Worm (Caenorhabditis elegans) whole organism, young adult: ENCODE results near the gene B0457.6.

Experiments
- B0019.2 ChIP-seq: fragments of 200-800 bp; sonication (Bioruptor generic); conservative IDR thresholded peaks from 2 replicates; pipeline ENCODE4 v1.3.6; 2022; ENCODE audit warnings: missing genetic modification reagents, missing genetic modification characterization, missing compliant biosample characterization
- C06A6.2 ChIP-seq: fragments of 200-800 bp; sonication (Bioruptor generic); conservative IDR thresholded peaks from 2 replicates; pipeline ENCODE4 v1.3.6; 2022; ENCODE audit warnings: missing genetic modification characterization, missing compliant biosample characterization
- C17E4.6 ChIP-seq: fragments of 200-800 bp; sonication (Bioruptor generic); IDR thresholded peaks from 2 replicates; pipeline ENCODE4 v1.3.6; 2022; ENCODE audit warnings: missing genetic modification reagents, missing genetic modification characterization, missing compliant biosample characterization
- D2030.7 ChIP-seq: fragments of 200-800 bp; sonication (Bioruptor generic); IDR thresholded peaks from 2 replicates; pipeline ENCODE4 v1.3.6; 2022; ENCODE audit warnings: missing genetic modification reagents, missing genetic modification characterization, missing compliant biosample characterization
- F10E7.11 ChIP-seq: sonication (generic microtip); optimal IDR thresholded peaks from 2 replicates; lab custom pipeline; 2017; ENCODE audit warnings: mild to moderate bottlenecking, missing genetic modification characterization, moderate library complexity, missing compliant biosample characterization
- F37B4.10 ChIP-seq: fragments of 200-800 bp; sonication (Bioruptor generic); IDR thresholded peaks from 2 replicates; pipeline ENCODE4 v1.3.6; 2022; ENCODE audit warnings: missing genetic modification characterization, missing compliant biosample characterization
- F39B2.1 ChIP-seq: fragments of 200-800 bp; sonication (Bioruptor generic); IDR thresholded peaks from 2 replicates; pipeline ENCODE4 v1.3.6; 2022; ENCODE audit warnings: missing genetic modification reagents, missing genetic modification characterization, missing compliant biosample characterization
- Y53F4B.3 ChIP-seq: fragments of 200-800 bp; sonication (Bioruptor generic); IDR thresholded peaks from 2 replicates; pipeline ENCODE4 v1.3.6; 2022; ENCODE audit warnings: missing genetic modification reagents, missing genetic modification characterization, missing compliant biosample characterization
- Y53G8AR.9 ChIP-seq: fragments of 200-800 bp; sonication (Bioruptor generic); conservative IDR thresholded peaks from 2 replicates; pipeline ENCODE4 v1.3.6; 2022; ENCODE audit warnings: missing genetic modification reagents, missing genetic modification characterization, missing compliant biosample characterization
- Y67H2A.10 ChIP-seq: fragments of 200-800 bp; sonication (Bioruptor generic); conservative IDR thresholded peaks from 2 replicates; pipeline ENCODE4 v1.3.6; 2022; ENCODE audit warnings: missing genetic modification reagents, missing genetic modification characterization, missing compliant biosample characterization
- Y79H2A.3 ChIP-seq: fragments of 200-800 bp; sonication (Bioruptor generic); conservative IDR thresholded peaks from 2 replicates; pipeline ENCODE4 v1.3.6; 2022; ENCODE audit warnings: missing genetic modification reagents, missing genetic modification characterization, missing compliant biosample characterization
- Y95B8A.8 ChIP-seq: fragments of 200-800 bp; sonication (Bioruptor generic); IDR thresholded peaks from 2 replicates; pipeline ENCODE4 v1.3.6; 2022; ENCODE audit warnings: missing genetic modification reagents, missing genetic modification characterization, missing compliant biosample characterization
- ZK185.1 ChIP-seq: sonication (generic microtip); optimal IDR thresholded peaks from 2 replicates; lab custom pipeline; 2016; ENCODE audit warnings: mild to moderate bottlenecking, missing genetic modification characterization, missing compliant biosample characterization; ENCODE audit not compliant: poor library complexity, severe bottlenecking
- ama-1 ChIP-seq, 3 experiments: fragments of 150-350 bp in 1 of 3; sonication (generic microtip) in 2 of 3; optimal IDR thresholded peaks; 2 replicates each; lab custom pipeline; 2014 to 2018; ENCODE audit warnings: missing biosample characterization in 2 of 3, missing genetic modification characterization in 2 of 3, missing genetic modification reagents in 2 of 3
- attf-5 ChIP-seq: fragments of 200-800 bp; sonication (Bioruptor generic); optimal IDR thresholded peaks from 2 replicates; lab custom pipeline; 2018; ENCODE audit warnings: mild to moderate bottlenecking, missing genetic modification characterization, missing compliant biosample characterization
- bed-1 ChIP-seq: fragments of 200-800 bp; sonication (Bioruptor generic); IDR thresholded peaks from 2 replicates; pipeline ENCODE4 v1.3.6; 2022; ENCODE audit warnings: missing genetic modification reagents, missing genetic modification characterization, missing compliant biosample characterization
- bed-2 ChIP-seq: fragments of 200-800 bp; sonication (Bioruptor generic); IDR thresholded peaks from 2 replicates; pipeline ENCODE4 v1.3.6; 2022; ENCODE audit warnings: missing genetic modification reagents, missing genetic modification characterization, missing compliant biosample characterization
- cebp-1 ChIP-seq, 2 experiments: fragments of 200-800 bp in 1 of 2; sonication (Bioruptor generic) in 1 of 2; sonication (generic microtip) in 1 of 2; IDR thresholded peaks in 1 of 2; optimal IDR thresholded peaks in 1 of 2; 2 replicates each; pipeline versions ENCODE4 v1.3.6 to Lab custom; 2017 to 2022; ENCODE audit warnings: missing compliant biosample characterization in 2 of 2, missing genetic modification characterization in 2 of 2, mild to moderate bottlenecking in 1 of 2, missing genetic modification reagents in 1 of 2, moderate library complexity in 1 of 2
- dpff-1 ChIP-seq: sonication (generic microtip); optimal IDR thresholded peaks from 2 replicates; lab custom pipeline; 2017; ENCODE audit warnings: mild to moderate bottlenecking, missing genetic modification characterization, missing compliant biosample characterization
- egl-44 ChIP-seq: fragments of 200-800 bp; sonication (Bioruptor generic); IDR thresholded peaks from 2 replicates; pipeline ENCODE4 v1.3.6; 2022; ENCODE audit warnings: missing genetic modification reagents, missing genetic modification characterization, missing compliant biosample characterization
- egrh-3 ChIP-seq: fragments of 200-800 bp; sonication (Bioruptor generic); IDR thresholded peaks from 2 replicates; pipeline ENCODE4 v1.3.6; 2022; ENCODE audit warnings: missing genetic modification reagents, missing genetic modification characterization, missing compliant biosample characterization
- ekl-4 ChIP-seq: fragments of 200-800 bp; sonication (Bioruptor generic); IDR thresholded peaks from 2 replicates; pipeline ENCODE4 v1.3.6; 2022; ENCODE audit warnings: missing genetic modification reagents, missing genetic modification characterization, missing compliant biosample characterization
- gei-17 ChIP-seq: fragments of 200-800 bp; sonication (Bioruptor generic); optimal IDR thresholded peaks from 2 replicates; lab custom pipeline; 2018; ENCODE audit warnings: mild to moderate bottlenecking, missing genetic modification characterization, missing compliant biosample characterization
- him-1 ChIP-seq: sonication (generic microtip); optimal IDR thresholded peaks from 2 replicates; lab custom pipeline; 2016; ENCODE audit warnings: missing genotype, missing genetic modification reagents, missing genetic modification characterization, missing compliant biosample characterization
- hmg-1.2 ChIP-seq: fragments of 200-800 bp; sonication (Bioruptor generic); IDR thresholded peaks from 2 replicates; pipeline ENCODE4 v1.3.6; 2022; ENCODE audit warnings: missing genetic modification reagents, missing genetic modification characterization, missing compliant biosample characterization
- hmg-20 ChIP-seq: fragments of 200-800 bp; sonication (Bioruptor generic); IDR thresholded peaks from 2 replicates; pipeline ENCODE4 v1.3.6; 2022; ENCODE audit warnings: missing genetic modification reagents, missing genetic modification characterization, missing compliant biosample characterization
- hrde-1 ChIP-seq: sonication (generic microtip); optimal IDR thresholded peaks from 2 replicates; lab custom pipeline; 2016; ENCODE audit warnings: missing genetic modification characterization, mild to moderate bottlenecking, missing compliant biosample characterization, moderate library complexity, missing genotype, missing genetic modification reagents, borderline replicate concordance
- lag-1 ChIP-seq: fragments of 200-800 bp; sonication (Bioruptor generic); IDR thresholded peaks from 2 replicates; pipeline ENCODE4 v1.3.6; 2022; ENCODE audit warnings: missing genetic modification reagents, missing genetic modification characterization, missing compliant biosample characterization
- lin-26 ChIP-seq: fragments of 200-800 bp; sonication (Bioruptor generic); IDR thresholded peaks from 2 replicates; pipeline ENCODE4 v1.3.6; 2022; ENCODE audit warnings: missing genetic modification reagents, missing genetic modification characterization, missing compliant biosample characterization
- lin-35 ChIP-seq, 3 experiments: fragments of 150-350 bp in 2 of 3; sonication (generic microtip) in 1 of 3; optimal IDR thresholded peaks; 2 replicates each; lab custom pipeline; 2014 to 2018; ENCODE audit warnings: missing biosample characterization in 3 of 3, missing genetic modification characterization in 3 of 3, missing genetic modification reagents in 3 of 3
- lin-40 ChIP-seq: sonication (generic microtip); optimal IDR thresholded peaks from 2 replicates; lab custom pipeline; 2016; ENCODE audit warnings: missing genetic modification characterization, mild to moderate bottlenecking, missing compliant biosample characterization, missing genotype, missing genetic modification reagents
- madf-10 ChIP-seq: sonication (generic microtip); optimal IDR thresholded peaks from 2 replicates; lab custom pipeline; 2016; ENCODE audit warnings: mild to moderate bottlenecking, missing genetic modification characterization, missing compliant biosample characterization
- madf-6 ChIP-seq: fragments of 200-800 bp; sonication (Bioruptor generic); IDR thresholded peaks from 2 replicates; pipeline ENCODE4 v1.3.6; 2022; ENCODE audit warnings: missing genetic modification reagents, missing genetic modification characterization, missing compliant biosample characterization
- madf-8 ChIP-seq: fragments of 200-800 bp; sonication (Bioruptor generic); conservative IDR thresholded peaks from 2 replicates; pipeline ENCODE4 v1.3.6; 2022; ENCODE audit warnings: missing genetic modification reagents, missing genetic modification characterization, missing compliant biosample characterization
- nhr-120 ChIP-seq: fragments of 200-800 bp; sonication (Bioruptor generic); IDR thresholded peaks from 2 replicates; pipeline ENCODE4 v1.3.6; 2022; ENCODE audit warnings: missing genetic modification characterization, missing compliant biosample characterization
- nhr-179 ChIP-seq: sonication (generic microtip); optimal IDR thresholded peaks from 2 replicates; lab custom pipeline; 2016; ENCODE audit warnings: mild to moderate bottlenecking, missing genetic modification characterization, missing compliant biosample characterization
- nhr-27 ChIP-seq: fragments of 200-800 bp; sonication (Bioruptor generic); optimal IDR thresholded peaks from 2 replicates; lab custom pipeline; 2018; ENCODE audit warnings: mild to moderate bottlenecking, missing genetic modification characterization, moderate library complexity, missing compliant biosample characterization
- pbrm-1 ChIP-seq: fragments of 200-800 bp; sonication (Bioruptor generic); IDR thresholded peaks from 2 replicates; pipeline ENCODE4 v1.3.6; 2022; ENCODE audit warnings: missing genetic modification reagents, missing genetic modification characterization, missing compliant biosample characterization
- pha-4 ChIP-seq: fragments of 150-350 bp; sonication (generic microtip); optimal IDR thresholded peaks from 2 replicates; lab custom pipeline; 2014; ENCODE audit warnings: missing biosample characterization, missing genetic modification reagents, missing genetic modification characterization
- rpc-1 ChIP-seq, 2 experiments: fragments of 150-350 bp in 1 of 2; sonication (generic microtip) in 1 of 2; optimal IDR thresholded peaks; 2 replicates each; lab custom pipeline; 2014 to 2018; ENCODE audit warnings: missing biosample characterization in 1 of 2, missing genetic modification characterization in 1 of 2, missing genetic modification reagents in 1 of 2, missing genotype in 1 of 2
- snpc-1.1 ChIP-seq: sonication (generic microtip); optimal IDR thresholded peaks from 2 replicates; lab custom pipeline; 2017; ENCODE audit warnings: missing genetic modification characterization, mild to moderate bottlenecking, missing compliant biosample characterization, antibody characterized with exemption, moderate library complexity, missing genotype, missing genetic modification reagents; ENCODE audit not compliant: insufficient read depth
- snpc-1.3 ChIP-seq: sonication (generic microtip); optimal IDR thresholded peaks from 2 replicates; lab custom pipeline; 2017; ENCODE audit warnings: missing genetic modification characterization, mild to moderate bottlenecking, missing compliant biosample characterization, antibody characterized with exemption, moderate library complexity, missing genotype, missing genetic modification reagents; ENCODE audit not compliant: insufficient read depth
- ztf-18 ChIP-seq: sonication (generic microtip); optimal IDR thresholded peaks from 2 replicates; lab custom pipeline; 2016; ENCODE audit warnings: missing genotype, mild to moderate bottlenecking, missing genetic modification characterization, missing compliant biosample characterization
- ztf-3 ChIP-seq: fragments of 200-800 bp; sonication (Bioruptor generic); optimal IDR thresholded peaks from 2 replicates; lab custom pipeline; 2018; ENCODE audit warnings: mild to moderate bottlenecking, missing genetic modification characterization, missing compliant biosample characterization
- ztf-6 ChIP-seq: fragments of 200-800 bp; sonication (Bioruptor generic); IDR thresholded peaks from 2 replicates; pipeline ENCODE4 v1.3.6; 2022; ENCODE audit warnings: missing genetic modification reagents, missing genetic modification characterization, missing compliant biosample characterization

B0457.6 gene

ce11 chrII:8877032-8877985 lies 44.9 kb upstream of the B0457.6 start (continued):
- no peak for TF ChIP-seq bed-2 (GFP tag; lab: Robert Waterston, UW)
- no peak for TF ChIP-seq F39B2.1 (GFP tag; lab: Robert Waterston, UW)
- no peak for TF ChIP-seq nhr-27 (tag; lab: Kevin White, UChicago)
- no peak for TF ChIP-seq F10E7.11 (tag; lab: Kevin White, UChicago)
- no peak for TF ChIP-seq ekl-4 (GFP tag; lab: Robert Waterston, UW)
- TF ChIP-seq him-1 (tag; lab: Kevin White, UChicago), result no peak
- no peak for TF ChIP-seq F37B4.10
- TF ChIP-seq gei-17 (GFP tag; lab: Kevin White, UChicago), result no peak
- no peak for TF ChIP-seq C17E4.6
- TF ChIP-seq lin-35 (GFP tag; optimal IDR thresholded peaks at IDR 0.05; lab: Kevin White, UChicago), result no peak
- TF ChIP-seq lin-40, result no peak
- TF ChIP-seq nhr-179, result no peak
- no peak for TF ChIP-seq D2030.7 (GFP tag; lab: Robert Waterston, UW)
- no peak for TF ChIP-seq egl-44 (GFP tag; lab: Robert Waterston, UW)
- TF ChIP-seq lin-26 (GFP tag; lab: Robert Waterston, UW), result no peak
- no peak for TF ChIP-seq snpc-1.3 (tag; lab: Kevin White, UChicago)
- no peak for TF ChIP-seq hrde-1 (tag; lab: Kevin White, UChicago)
- no peak for TF ChIP-seq C06A6.2
- peak; percentile 50 for TF ChIP-seq pbrm-1
- TF ChIP-seq nhr-120 (GFP tag; lab: Robert Waterston, UW), result no peak
- no peak for TF ChIP-seq Y95B8A.8 (GFP tag; lab: Robert Waterston, UW)
- TF ChIP-seq ZK185.1 (tag; lab: Kevin White, UChicago), result no peak
- TF ChIP-seq pha-4 (tag; lab: Kevin White, UChicago), result no peak
- no peak; the same call in 1 of the 2 replicates for TF ChIP-seq madf-6 (GFP tag; lab: Robert Waterston, UW)
- TF ChIP-seq hmg-20, result no peak
- TF ChIP-seq cebp-1 (GFP tag; IDR thresholded peaks at IDR 0.05; lab: Robert Waterston, UW), result no peak
- no peak for TF ChIP-seq cebp-1 (tag; optimal IDR thresholded peaks at IDR 0.05; lab: Kevin White, UChicago)
- TF ChIP-seq madf-8, result 0 out of 2 replicates have a peak, but pooled peaks have one; percentile 26
- no peak for TF ChIP-seq Y53G8AR.9 (GFP tag; lab: Robert Waterston, UW)
- no peak for TF ChIP-seq attf-5 (GFP tag; lab: Kevin White, UChicago)
- peak; percentile 73 for TF ChIP-seq hmg-1.2 (GFP tag; lab: Robert Waterston, UW)
- no peak for TF ChIP-seq dpff-1 (tag; lab: Kevin White, UChicago)
- no peak for TF ChIP-seq ztf-3 (GFP tag; lab: Kevin White, UChicago)
- TF ChIP-seq ztf-6 (GFP tag; lab: Robert Waterston, UW), result no peak
- no peak for TF ChIP-seq Y53F4B.3
- TF ChIP-seq egrh-3 (GFP tag; lab: Robert Waterston, UW), result no peak
- no peak for TF ChIP-seq ama-1 (optimal IDR thresholded peaks at IDR 0.05; lab: Kevin White, UChicago)
- TF ChIP-seq ama-1 (GFP tag; optimal IDR thresholded peaks at IDR 0.05; lab: Kevin White, UChicago), result no peak
- TF ChIP-seq bed-1 (GFP tag; lab: Robert Waterston, UW), result no peak
- peak; percentile 85 for TF ChIP-seq snpc-1.1 (tag; lab: Kevin White, UChicago)
- no peak for TF ChIP-seq ztf-18
- TF ChIP-seq lag-1 (GFP tag; lab: Robert Waterston, UW), result no peak
- TF ChIP-seq B0019.2 (GFP tag; lab: Robert Waterston, UW), result no peak
- TF ChIP-seq rpc-1 (optimal IDR thresholded peaks at IDR 0.05; lab: Kevin White, UChicago), result no peak
- TF ChIP-seq rpc-1 (tag; optimal IDR thresholded peaks at IDR 0.05; lab: Kevin White, UChicago), result no peak
- TF ChIP-seq madf-10 (tag; lab: Kevin White, UChicago), result no peak
- no peak for TF ChIP-seq Y79H2A.3 (GFP tag; lab: Robert Waterston, UW)
- TF ChIP-seq Y67H2A.10 (GFP tag; lab: Robert Waterston, UW), result no peak
